Worm (Caenorhabditis elegans) whole organism, L1 larva: ENCODE measurements around the gene nmgp-1.

Experiments
- Y116A8C.19 ChIP-seq: sonication (generic microtip); optimal IDR thresholded peaks from 2 replicates; lab custom pipeline; 2016; ENCODE audit warnings: missing compliant biosample characterization, missing genetic modification characterization, borderline replicate concordance
- aha-1 ChIP-seq: fragments of 150-350 bp; optimal IDR thresholded peaks from 2 replicates; lab custom pipeline; 2014; ENCODE audit warnings: missing biosample characterization, missing genetic modification characterization
- ama-1 ChIP-seq: fragments of 150-350 bp; optimal IDR thresholded peaks from 2 replicates; lab custom pipeline; 2014
- ceh-82 ChIP-seq, 3 experiments: fragments of 150-350 bp in 1 of 3; sonication (generic microtip) in 2 of 3; optimal IDR thresholded peaks; 2 replicates each; lab custom pipeline; 2014 to 2017; ENCODE audit warnings: missing biosample characterization in 3 of 3, missing genetic modification characterization in 3 of 3
- lsy-2 ChIP-seq, 2 experiments: fragments of 150-350 bp; optimal IDR thresholded peaks; 2 replicates each; lab custom pipeline; 2014; ENCODE audit warnings: missing biosample characterization in 2 of 2, missing genetic modification characterization in 2 of 2
- mab-9 ChIP-seq: fragments of 200-800 bp; sonication (Bioruptor generic); IDR thresholded peaks from 2 replicates; pipeline ENCODE4 v1.3.6; 2022; ENCODE audit warnings: missing genetic modification reagents, missing genetic modification characterization, missing compliant biosample characterization
- mdl-1 ChIP-seq, 2 experiments: fragments of 150-350 bp; optimal IDR thresholded peaks; 2 replicates each; lab custom pipeline; 2014 to 2017; ENCODE audit warnings: missing biosample characterization in 2 of 2, missing genetic modification characterization in 2 of 2, inconsistent platforms in 1 of 2
- skn-1 ChIP-seq: fragments of 150-350 bp; optimal IDR thresholded peaks from 2 replicates; lab custom pipeline; 2014; ENCODE audit warnings: missing biosample characterization, missing genetic modification characterization
- sptf-1 ChIP-seq: fragments of 150-350 bp; optimal IDR thresholded peaks from 2 replicates; lab custom pipeline; 2014; ENCODE audit warnings: missing biosample characterization, missing genetic modification characterization
- unc-62 ChIP-seq: fragments of 150-350 bp; optimal IDR thresholded peaks from 2 replicates; lab custom pipeline; 2014; ENCODE audit warnings: missing biosample characterization, missing genetic modification reagents, missing genetic modification characterization
- ztf-4 ChIP-seq: fragments of 150-350 bp; optimal IDR thresholded peaks from 2 replicates; lab custom pipeline; 2014; ENCODE audit warnings: missing biosample characterization, missing genetic modification characterization

ce11 chrII:6267983-6268382, 7.3 kb downstream of the nmgp-1 start, which contains the start of gene F13H8.8:
- no peak for TF ChIP-seq ama-1 (lab: Kevin White, UChicago)
- no peak for TF ChIP-seq skn-1 (tag; lab: Kevin White, UChicago)
- no peak for TF ChIP-seq unc-62 (GFP tag; lab: Kevin White, UChicago)
- TF ChIP-seq mab-9 (GFP tag; lab: Robert Waterston, UW): no peak
- no peak for TF ChIP-seq mdl-1 (tag; optimal IDR thresholded peaks at IDR 0.05; lab: Kevin White, UChicago)
- no peak for TF ChIP-seq aha-1 (tag; lab: Kevin White, UChicago)
- no peak for TF ChIP-seq Y116A8C.19 (tag; lab: Kevin White, UChicago)
- TF ChIP-seq sptf-1 (tag; lab: Kevin White, UChicago): no peak
- TF ChIP-seq lsy-2 (tag; optimal IDR thresholded peaks at IDR 0.05; lab: Kevin White, UChicago): no peak
- TF ChIP-seq ztf-4 (tag; lab: Kevin White, UChicago): no peak
- no peak for TF ChIP-seq ceh-82 (tag; optimal IDR thresholded peaks at IDR 0.05; lab: Kevin White, UChicago)
